Worm (Caenorhabditis elegans): Measurements from ENCODE around the gene dhs-5.

Gene dhs-5

ce11 chrII:5500470-5500869 lies 46.8 kb downstream of the dhs-5 start, which contains the start of gene fzy-1:
Gene fzy-1 (plus strand): TSS chrII:5500770.
- no peak for TF ChIP-seq lin-35 (GFP tag; optimal IDR thresholded peaks at IDR 0.05)
- TF ChIP-seq dox-1 (GFP tag; IDR thresholded peaks at IDR 0.05) = no peak
- no peak for TF ChIP-seq lin-26 (GFP tag; IDR thresholded peaks at IDR 0.05)
- no peak for TF ChIP-seq rcor-1 (GFP tag; IDR thresholded peaks at IDR 0.05)
- TF ChIP-seq F57A8.1 (GFP tag; optimal IDR thresholded peaks at IDR 0.05) = no peak
- TF ChIP-seq snpc-1.3 (tag; optimal IDR thresholded peaks at IDR 0.05; ENCODE audit: insufficient read depth) = no peak
- TF ChIP-seq ztf-3 (GFP tag; optimal IDR thresholded peaks at IDR 0.05) = no peak
- TF ChIP-seq Y67H2A.10 (GFP tag; conservative IDR thresholded peaks at IDR 0.05) = no peak

DNA sequence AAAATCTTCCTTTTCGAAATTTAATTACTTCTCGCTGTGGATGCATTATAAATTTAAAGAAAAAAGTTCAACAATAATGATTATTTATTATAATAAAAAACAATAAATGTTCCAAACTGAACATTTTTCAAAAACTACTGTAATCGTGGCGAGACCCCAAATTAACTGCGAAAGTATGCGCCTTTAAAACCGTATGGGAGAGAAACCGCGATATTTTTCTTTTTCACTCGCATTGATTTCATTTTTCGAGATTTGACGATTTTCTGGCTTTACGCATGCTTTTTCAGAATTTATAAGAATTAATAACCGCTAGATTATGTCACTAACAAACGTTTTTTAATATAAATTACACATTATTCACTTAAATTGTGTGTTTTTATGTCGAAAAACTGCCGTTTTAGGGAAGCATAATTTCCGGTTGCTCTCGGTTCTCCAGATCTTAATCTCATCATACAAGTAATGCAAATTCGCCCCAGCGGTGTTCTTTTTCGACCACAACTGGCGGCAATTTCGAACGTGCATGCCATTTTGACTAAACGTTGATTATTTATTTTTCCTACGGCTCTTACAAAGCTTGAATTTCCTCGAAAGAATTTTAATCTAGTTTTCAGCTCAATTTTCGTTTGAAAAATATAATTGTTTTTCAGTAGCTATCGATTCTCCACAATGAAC lies 47.5 kb downstream of the dhs-5 start, which contains the start of gene F12A10.8:
F12A10.8 (minus strand) TSS at position 79 of the 672 bp plus-strand sequence.
- TF ChIP-seq snpc-1.3 (tag; optimal IDR thresholded peaks at IDR 0.05; ENCODE audit: insufficient read depth) (peak; percentile 1), ceh-91 (GFP tag; IDR thresholded peaks at IDR 0.05) (peak; percentile 67), lin-35 (GFP tag; optimal IDR thresholded peaks at IDR 0.05) (peak in 1 of 3 experiments; percentile 60), hmg-1.2 (GFP tag; IDR thresholded peaks at IDR 0.05) (0 out of 2 replicates have a peak, but pooled peaks have one; percentile 8), sea-2 (GFP tag; IDR thresholded peaks at IDR 0.05) (no peak), hmg-20 (GFP tag; IDR thresholded peaks at IDR 0.05) (no peak), pha-4 (tag; optimal IDR thresholded peaks at IDR 0.05) (no peak), D2030.7 (GFP tag; IDR thresholded peaks at IDR 0.05) (peak; percentile 58; the same call in 1 of the 2 replicates), madf-6 (GFP tag; IDR thresholded peaks at IDR 0.05) (peak; percentile 87), tlf-1 (GFP tag; optimal IDR thresholded peaks at IDR 0.05) (no peak), mcd-1 (GFP tag; IDR thresholded peaks at IDR 0.05) (peak; percentile 46; the same call in 1 of the 2 replicates), F33H1.4 (GFP tag; IDR thresholded peaks at IDR 0.05) (peak; percentile 88), snpc-3.4 (tag; optimal IDR thresholded peaks at IDR 0.05) (peak; percentile 13), snpc-4 (GFP tag; optimal IDR thresholded peaks at IDR 0.05) (peak; percentile 22), snpc-4 (tag; optimal IDR thresholded peaks at IDR 0.05) (no peak), lsl-1 (GFP tag; optimal IDR thresholded peaks at IDR 0.05) (peak; percentile 93), xnd-1 (tag; optimal IDR thresholded peaks at IDR 0.05) (peak; percentile 70), madf-8 (GFP tag; conservative IDR thresholded peaks at IDR 0.05) (peak; percentile 67), efl-1 (GFP tag; optimal IDR thresholded peaks at IDR 0.05) (peak; percentile 80)

DNA sequence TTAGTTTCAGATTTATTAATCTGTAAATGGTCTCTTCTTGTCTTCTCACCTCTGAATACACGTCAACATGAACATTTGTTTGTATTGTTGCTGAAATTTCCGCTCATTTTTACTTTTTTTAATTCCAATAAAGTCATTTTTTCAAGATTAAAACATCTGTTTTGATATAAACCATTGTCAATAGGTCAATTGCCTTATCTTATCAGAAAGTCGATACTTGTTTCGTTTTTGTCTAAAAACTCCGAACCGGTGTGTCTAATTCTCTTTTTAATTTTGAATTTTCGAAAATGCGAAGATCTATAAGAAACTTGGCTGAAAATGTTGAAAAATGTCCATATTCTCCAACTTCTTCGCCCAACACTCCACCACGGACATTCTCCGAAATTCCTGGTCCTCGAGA lies 50.1 kb downstream of the dhs-5 start, which contains the start of gene cyp-44A1:
cyp-44A1 (plus strand) TSS at position 285 of the 400 bp plus-strand sequence.
- TF ChIP-seq pha-4 (tag; optimal IDR thresholded peaks at IDR 0.05) = no peak
- TF ChIP-seq F52B5.7 (tag; optimal IDR thresholded peaks at IDR 0.05) = no peak
- no peak for TF ChIP-seq hmg-1.2 (GFP tag; IDR thresholded peaks at IDR 0.05)
- TF ChIP-seq efl-1 (GFP tag; optimal IDR thresholded peaks at IDR 0.05) = no peak
- TF ChIP-seq die-1 (tag; optimal IDR thresholded peaks at IDR 0.05) = no peak
- no peak for TF ChIP-seq him-1 (tag; optimal IDR thresholded peaks at IDR 0.05)
- no peak for TF ChIP-seq dox-1 (GFP tag; IDR thresholded peaks at IDR 0.05)
- TF ChIP-seq rpc-1 (optimal IDR thresholded peaks at IDR 0.05) = no peak
- no peak for TF ChIP-seq rpc-1 (tag; optimal IDR thresholded peaks at IDR 0.05)
